Fruit fly (Drosophila melanogaster) whole organism, embryonic: ENCODE results near the gene CG43338.

Source experiments
- Bgb ChIP-seq: fragments of 200-800 bp; sonication (Bioruptor generic); IDR thresholded peaks from 2 replicates; pipeline ENCODE4 v1.3.6; 2022; ENCODE audit warnings: missing biosample characterization, missing genetic modification characterization; ENCODE audit not compliant: partially characterized antibody
- BtbVII ChIP-seq: fragments of 200-800 bp; sonication (Bioruptor generic); optimal IDR thresholded peaks from 3 replicates; lab custom pipeline; 2017; ENCODE audit warnings: missing biosample characterization, mild to moderate bottlenecking, missing genetic modification characterization
- CG10267 ChIP-seq: fragments of 200-800 bp; sonication (Bioruptor generic); optimal IDR thresholded peaks from 2 replicates; lab custom pipeline; 2018; ENCODE audit warnings: missing biosample characterization, mild to moderate bottlenecking, missing genetic modification characterization, moderate library complexity
- CG10959 ChIP-seq: fragments of 200-800 bp; sonication (Bioruptor generic); IDR thresholded peaks from 2 replicates; pipeline ENCODE4 v1.3.6; 2022; ENCODE audit warnings: missing biosample characterization, missing genetic modification characterization
- CG11696 ChIP-seq: fragments of 200-800 bp; sonication (Bioruptor generic); IDR thresholded peaks from 2 replicates; pipeline ENCODE4 v1.3.6; 2022; ENCODE audit warnings: missing biosample characterization, missing genetic modification characterization
- CG13624 ChIP-seq: fragments of 200-800 bp; sonication (Bioruptor generic); optimal IDR thresholded peaks from 2 replicates; lab custom pipeline; 2016; ENCODE audit warnings: missing biosample characterization, missing genetic modification characterization
- CG13775 ChIP-seq: fragments of 200-800 bp; sonication (Bioruptor generic); optimal IDR thresholded peaks from 3 replicates; lab custom pipeline; 2017; ENCODE audit warnings: missing biosample characterization, mild to moderate bottlenecking, missing genetic modification characterization
- CG13894 ChIP-seq: fragments of 200-800 bp; sonication (Bioruptor generic); optimal IDR thresholded peaks from 3 replicates; lab custom pipeline; 2018; ENCODE audit warnings: missing biosample characterization, mild to moderate bottlenecking, missing genetic modification characterization, moderate library complexity
- CG14014 ChIP-seq: fragments of 200-800 bp; sonication (Bioruptor generic); IDR thresholded peaks from 2 replicates; pipeline ENCODE4 v1.3.6; 2022; ENCODE audit warnings: missing biosample characterization, missing genetic modification characterization
- CG17359 ChIP-seq: fragments of 200-800 bp; sonication (Bioruptor generic); optimal IDR thresholded peaks from 3 replicates; lab custom pipeline; 2018; ENCODE audit warnings: missing biosample characterization, mild to moderate bottlenecking, missing genetic modification characterization, moderate library complexity
- CG30403 ChIP-seq: fragments of 200-800 bp; sonication (Bioruptor generic); optimal IDR thresholded peaks from 3 replicates; lab custom pipeline; 2016; ENCODE audit warnings: missing biosample characterization, missing genetic modification characterization
- CG34224 ChIP-seq: fragments of 200-800 bp; sonication (Bioruptor generic); IDR thresholded peaks from 3 replicates; pipeline ENCODE4 v1.3.6; 2022; ENCODE audit warnings: missing biosample characterization, missing genetic modification characterization; ENCODE audit not compliant: partially characterized antibody
- CG3726 ChIP-seq: fragments of 200-800 bp; sonication (Bioruptor generic); IDR thresholded peaks from 3 replicates; pipeline ENCODE4, ENCODE4 v1.3.6; 2022; ENCODE audit warnings: missing biosample characterization, missing genetic modification characterization
- CG4617 ChIP-seq: fragments of 200-800 bp; sonication (Bioruptor generic); optimal IDR thresholded peaks from 3 replicates; lab custom pipeline; 2016; ENCODE audit warnings: missing biosample characterization, missing genetic modification characterization, borderline replicate concordance
- CG6689 ChIP-seq: fragments of 200-800 bp; sonication (Bioruptor generic); IDR thresholded peaks from 2 replicates; pipeline ENCODE4 v1.3.6; 2022; ENCODE audit warnings: missing biosample characterization, missing genetic modification characterization
- CG8290 ChIP-seq, 3 experiments: fragments of 200-800 bp; sonication (Bioruptor generic); optimal IDR thresholded peaks; 2 replicates each; lab custom pipeline; 2016 to 2019; ENCODE audit warnings: missing biosample characterization in 3 of 3, missing genetic modification characterization in 3 of 3, mild to moderate bottlenecking in 2 of 3, moderate library complexity in 1 of 3
- CG9817 ChIP-seq: fragments of 200-800 bp; sonication (Bioruptor generic); optimal IDR thresholded peaks from 2 replicates; lab custom pipeline; 2018; ENCODE audit warnings: missing biosample characterization, mild to moderate bottlenecking, missing genetic modification characterization, moderate library complexity
- CG9876 ChIP-seq: fragments of 200-800 bp; sonication (Bioruptor generic); optimal IDR thresholded peaks from 2 replicates; lab custom pipeline; 2016; ENCODE audit warnings: missing biosample characterization, missing genetic modification characterization
- CTCF ChIP-seq: fragments of 200-800 bp; sonication (Bioruptor generic); optimal IDR thresholded peaks from 2 replicates; lab custom pipeline; 2017; ENCODE audit warnings: missing biosample characterization, mild to moderate bottlenecking, missing genetic modification characterization, moderate library complexity
- Dfd ChIP-seq, 2 experiments: fragments of >200 bp; optimal IDR thresholded peaks; 2 replicates each; lab custom pipeline; 2017; ENCODE audit warnings: missing biosample characterization in 2 of 2, missing genetic modification characterization in 2 of 2
- Fer2 ChIP-seq: fragments of 200-800 bp; sonication (Bioruptor generic); optimal IDR thresholded peaks from 2 replicates; lab custom pipeline; 2018; ENCODE audit warnings: missing biosample characterization, mild to moderate bottlenecking, missing genetic modification characterization, moderate library complexity
- H15 ChIP-seq: fragments of 200-800 bp; sonication (Bioruptor generic); IDR thresholded peaks from 3 replicates; pipeline ENCODE4 v1.3.6; 2022; ENCODE audit warnings: missing biosample characterization, missing genetic modification characterization
- HLH3B ChIP-seq: fragments of 200-800 bp; sonication (Bioruptor generic); IDR thresholded peaks from 2 replicates; pipeline ENCODE4 v1.3.6; 2022; ENCODE audit warnings: missing biosample characterization, missing genetic modification characterization
- HmgZ ChIP-seq: fragments of 200-800 bp; sonication (Bioruptor generic); optimal IDR thresholded peaks from 2 replicates; lab custom pipeline; 2018; ENCODE audit warnings: missing biosample characterization, mild to moderate bottlenecking, missing genetic modification characterization
- Hr39 ChIP-seq: fragments of >200 bp; optimal IDR thresholded peaks from 2 replicates; lab custom pipeline; 2017
- Lim3 ChIP-seq: fragments of 200-800 bp; sonication (Bioruptor generic); IDR thresholded peaks from 2 replicates; pipeline ENCODE4 v1.3.6; 2022; ENCODE audit warnings: missing biosample characterization, missing genetic modification characterization
- MBD-R2 ChIP-seq: fragments of 200-800 bp; sonication (Bioruptor generic); IDR thresholded peaks from 2 replicates; pipeline ENCODE4 v1.3.6; 2022; ENCODE audit warnings: missing biosample characterization, missing genetic modification characterization
- Meics ChIP-seq: fragments of 200-800 bp; sonication (Bioruptor generic); optimal IDR thresholded peaks from 2 replicates; lab custom pipeline; 2017; ENCODE audit warnings: missing biosample characterization, mild to moderate bottlenecking, missing genetic modification characterization
- ase ChIP-seq: fragments of 200-800 bp; sonication (Bioruptor generic); IDR thresholded peaks from 3 replicates; pipeline ENCODE4 v1.3.6; 2022; ENCODE audit warnings: missing biosample characterization, missing genetic modification characterization
- cwo ChIP-seq: fragments of 200-800 bp; sonication (Bioruptor generic); optimal IDR thresholded peaks from 3 replicates; lab custom pipeline; 2017; ENCODE audit warnings: missing biosample characterization, missing genetic modification characterization, mild to moderate bottlenecking, moderate library complexity, missing genetic modification reagents
- dpn ChIP-seq, 2 experiments: fragments of 200-800 bp; sonication (Bioruptor generic); optimal IDR thresholded peaks; 3 replicates each; lab custom pipeline; 2016; ENCODE audit warnings: missing biosample characterization in 2 of 2, missing genetic modification characterization in 2 of 2
- exex ChIP-seq: fragments of 200-800 bp; sonication (Bioruptor generic); optimal IDR thresholded peaks from 4 replicates; lab custom pipeline; 2018; ENCODE audit warnings: missing biosample characterization, mild to moderate bottlenecking, missing genetic modification characterization, moderate library complexity
- fd96Cb ChIP-seq: fragments of 200-800 bp; sonication (Bioruptor generic); optimal IDR thresholded peaks from 2 replicates; lab custom pipeline; 2018; ENCODE audit warnings: missing biosample characterization, mild to moderate bottlenecking, missing genetic modification characterization, moderate library complexity
- fru ChIP-seq: fragments of >200 bp; optimal IDR thresholded peaks from 2 replicates; lab custom pipeline; 2017
- gcm ChIP-seq: fragments of 200-800 bp; sonication (Bioruptor generic); optimal IDR thresholded peaks from 2 replicates; lab custom pipeline; 2019; ENCODE audit warnings: missing biosample characterization, mild to moderate bottlenecking, missing genetic modification characterization, moderate library complexity
- gcm2 ChIP-seq: fragments of 200-800 bp; sonication (Bioruptor generic); optimal IDR thresholded peaks from 2 replicates; lab custom pipeline; 2016; ENCODE audit warnings: missing biosample characterization, missing genetic modification characterization
- ind ChIP-seq: fragments of 200-800 bp; sonication (Bioruptor generic); optimal IDR thresholded peaks from 3 replicates; lab custom pipeline; 2016; ENCODE audit warnings: missing biosample characterization, missing genetic modification characterization
- ken ChIP-seq: fragments of 200-800 bp; sonication (Bioruptor generic); IDR thresholded peaks from 3 replicates; pipeline ENCODE4 v1.3.6; 2022; ENCODE audit warnings: missing biosample characterization, missing genetic modification characterization
- lmd ChIP-seq: fragments of 200-800 bp; sonication (Bioruptor generic); IDR thresholded peaks from 2 replicates; pipeline ENCODE4 v1.3.6; 2022; ENCODE audit warnings: missing biosample characterization, missing genetic modification characterization
- lola ChIP-seq, 3 experiments: fragments of >200 bp in 2 of 3; fragments of 200-800 bp in 1 of 3; sonication (Bioruptor generic) in 1 of 3; optimal IDR thresholded peaks; 2 replicates each; lab custom pipeline; 2017 to 2019; ENCODE audit warnings: missing biosample characterization in 3 of 3, missing genetic modification characterization in 3 of 3, mild to moderate bottlenecking in 1 of 3, moderate library complexity in 1 of 3
- mld ChIP-seq: fragments of 200-800 bp; sonication (Bioruptor generic); IDR thresholded peaks from 3 replicates; pipeline ENCODE4 v1.3.6; 2022; ENCODE audit warnings: missing biosample characterization, missing genetic modification characterization; ENCODE audit not compliant: partially characterized antibody
- nerfin-1 ChIP-seq: fragments of 200-800 bp; sonication (Bioruptor generic); optimal IDR thresholded peaks from 3 replicates; lab custom pipeline; 2019; ENCODE audit warnings: missing biosample characterization, mild to moderate bottlenecking, missing genetic modification characterization, moderate library complexity
- oc ChIP-seq: fragments of 200-800 bp; sonication (Bioruptor generic); optimal IDR thresholded peaks from 2 replicates; lab custom pipeline; 2018; ENCODE audit warnings: missing biosample characterization, mild to moderate bottlenecking, missing genetic modification characterization, moderate library complexity
- phol ChIP-seq: fragments of 200-800 bp; sonication (Bioruptor generic); optimal IDR thresholded peaks from 3 replicates; lab custom pipeline; 2018; ENCODE audit warnings: missing biosample characterization, mild to moderate bottlenecking, missing genetic modification characterization, moderate library complexity
- psq ChIP-seq: fragments of 200-800 bp; sonication (Bioruptor generic); optimal IDR thresholded peaks from 2 replicates; lab custom pipeline; 2017; ENCODE audit warnings: missing biosample characterization, missing genetic modification characterization
- run ChIP-seq: fragments of 200-800 bp; sonication (Bioruptor generic); optimal IDR thresholded peaks from 3 replicates; lab custom pipeline; 2018; ENCODE audit warnings: missing biosample characterization, mild to moderate bottlenecking, missing genetic modification characterization
- slou ChIP-seq: fragments of 200-800 bp; sonication (Bioruptor generic); optimal IDR thresholded peaks from 3 replicates; lab custom pipeline; 2016; ENCODE audit warnings: missing biosample characterization, missing genetic modification characterization
- sna ChIP-seq: fragments of 200-800 bp; sonication (Bioruptor generic); IDR thresholded peaks from 2 replicates; pipeline ENCODE4 v1.3.6; 2022; ENCODE audit warnings: missing biosample characterization, missing genetic modification characterization; ENCODE audit not compliant: partially characterized antibody
- stwl ChIP-seq: fragments of 200-800 bp; sonication (Bioruptor generic); optimal IDR thresholded peaks from 3 replicates; lab custom pipeline; 2018; ENCODE audit warnings: missing biosample characterization, mild to moderate bottlenecking, missing genetic modification characterization, moderate library complexity

Gene CG43338

DNA sequence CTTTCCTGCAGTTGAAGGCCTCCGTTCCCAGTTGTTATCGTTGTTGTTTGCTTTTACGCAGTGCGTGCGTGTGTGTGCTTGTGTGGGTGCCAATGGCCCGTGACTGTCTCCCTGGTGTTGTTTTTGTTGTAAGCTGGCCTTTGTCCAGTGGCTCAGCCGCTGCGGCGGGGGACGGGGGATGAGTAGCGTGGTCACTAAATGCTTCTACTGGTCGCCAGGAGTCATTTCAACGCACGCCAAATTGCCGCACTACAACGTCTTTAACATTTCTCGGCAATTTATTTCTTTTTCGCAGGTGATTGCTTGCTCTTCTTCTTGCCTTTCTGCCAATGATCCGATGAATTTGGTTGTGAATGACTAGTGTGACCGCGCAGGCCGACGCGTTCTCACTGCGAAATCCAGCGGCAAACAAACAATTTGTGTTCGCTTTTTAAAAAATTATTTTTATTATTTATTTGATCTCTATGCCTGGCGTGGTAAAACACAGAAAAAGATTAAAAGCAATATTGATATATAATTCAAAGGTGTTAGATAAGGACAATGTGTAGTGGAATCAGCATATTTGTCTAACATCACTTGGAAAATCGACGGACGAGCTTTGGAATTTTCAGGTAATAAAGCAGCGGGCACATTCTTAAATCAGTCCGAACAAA, 37.3 kb upstream of the CG43338 start, which contains the start of the genes Faf2 and Grip71 (continued):
- TF ChIP-seq psq (GFP tag; lab: Kevin White, UChicago) (peak; percentile 77), HmgZ (tag; lab: Kevin White, UChicago) (peak; percentile 94), ase (GFP tag; lab: Robert Waterston, UW) (peak; percentile 95), CG9817 (tag; lab: Kevin White, UChicago) (peak; percentile 96), gcm (GFP tag; lab: Kevin White, UChicago) (peak; percentile 59), fru (lab: Kevin White, UChicago) (no peak), slou (GFP tag; lab: Kevin White, UChicago) (peak; percentile 89), H15 (GFP tag; lab: Robert Waterston, UW) (peak; percentile 94), BtbVII (GFP tag; lab: Kevin White, UChicago) (peak; percentile 15), Dfd (GFP tag; optimal IDR thresholded peaks at IDR 0.05; lab: Kevin White, UChicago) (peak; percentile 43 to 65), CG14014 (GFP tag; lab: Robert Waterston, UW) (peak; percentile 95), run (peak; percentile 42), CG11696 (GFP tag; lab: Robert Waterston, UW) (peak; percentile 76), oc (tag; lab: Kevin White, UChicago) (peak; percentile 76), CG9876 (GFP tag; lab: Kevin White, UChicago) (peak; percentile 44), ken (GFP tag; lab: Robert Waterston, UW) (peak; percentile 96), CG13894 (tag; lab: Kevin White, UChicago) (peak; percentile 80), CG4617 (peak; percentile 82), CG8290 (GFP tag; optimal IDR thresholded peaks at IDR 0.05; lab: Kevin White, UChicago) (peak; percentile 79), CG8290 (tag; optimal IDR thresholded peaks at IDR 0.05; lab: Kevin White, UChicago) (peak; percentile 15 to 72), CG10267 (tag; lab: Kevin White, UChicago) (peak; percentile 84), phol (peak; percentile 96), CG13775 (GFP tag; lab: Kevin White, UChicago) (peak; percentile 91), CG6689 (GFP tag; lab: Robert Waterston, UW) (peak; percentile 95), sna (GFP tag; lab: Robert Waterston, UW) (no peak), nerfin-1 (tag; lab: Kevin White, UChicago) (peak; percentile 82), MBD-R2 (GFP tag; lab: Robert Waterston, UW) (peak; percentile 84), lmd (GFP tag; lab: Robert Waterston, UW) (peak; percentile 95), Fer2 (tag; lab: Kevin White, UChicago) (peak; percentile 81), CG30403 (peak; percentile 96), HLH3B (GFP tag; lab: Robert Waterston, UW) (peak; percentile 93), Hr39 (lab: Kevin White, UChicago) (no peak), fd96Cb (peak; percentile 94), dpn (GFP tag; optimal IDR thresholded peaks at IDR 0.05; lab: Kevin White, UChicago) (peak; percentile 87 to 92), Meics (GFP tag; lab: Kevin White, UChicago) (peak; percentile 82), cwo (GFP tag; lab: Kevin White, UChicago) (peak; percentile 17), Lim3 (peak; percentile 76), exex (no peak), stwl (tag; lab: Kevin White, UChicago) (peak; percentile 74), mld (no peak), CG13624 (GFP tag; lab: Kevin White, UChicago) (peak; percentile 75), Bgb (peak; percentile 23; the same call in 1 of the 2 replicates), ind (GFP tag; lab: Kevin White, UChicago) (peak; percentile 95), CTCF (peak; percentile 23), gcm2 (GFP tag; lab: Kevin White, UChicago) (no peak), CG34224 (GFP tag; lab: Robert Waterston, UW) (0 out of 3 replicates have a peak, but pooled peaks have one; percentile 26), CG10959 (GFP tag; lab: Robert Waterston, UW) (peak; percentile 92), CG17359 (peak; percentile 92), CG3726 (GFP tag; lab: Robert Waterston, UW) (peak; percentile 93), lola (GFP tag; optimal IDR thresholded peaks at IDR 0.05; lab: Kevin White, UChicago) (peak in 2 of 3 experiments; percentile 86 to 98)
